Worm (Caenorhabditis elegans) whole organism, L4/young adult: ENCODE results near the gene taf-11.1.

ENCODE experiments used
- W03F9.2 ChIP-seq: fragments of 150-350 bp; optimal IDR thresholded peaks from 2 replicates; lab custom pipeline; 2014; ENCODE audit warnings: missing biosample characterization, missing genetic modification characterization
- him-1 ChIP-seq: sonication (generic microtip); optimal IDR thresholded peaks from 2 replicates; lab custom pipeline; 2016; ENCODE audit warnings: missing genotype, missing genetic modification reagents, missing genetic modification characterization, missing compliant biosample characterization

- TF ChIP-seq him-1 (tag; lab: Kevin White, UChicago) (no peak), W03F9.2 (tag; lab: Kevin White, UChicago) (no peak)
Observed at ce11 chrX:4263820-4264219, 8.8 kb downstream of the taf-11.1 start.
